Fruit fly (Drosophila melanogaster) whole organism, embryonic: ENCODE measurements around the gene CG33235.

ENCODE experiments used
- ATbp ChIP-seq: fragments of 200-800 bp; sonication (Bioruptor generic); optimal IDR thresholded peaks from 2 replicates; lab custom pipeline; 2017; ENCODE audit warnings: missing biosample characterization, mild to moderate bottlenecking, missing genetic modification characterization, missing genetic modification reagents
- B-H2 ChIP-seq: fragments of 200-800 bp; sonication (Bioruptor generic); optimal IDR thresholded peaks from 2 replicates; lab custom pipeline; 2018; ENCODE audit warnings: missing biosample characterization, mild to moderate bottlenecking, missing genetic modification characterization
- Blimp-1 ChIP-seq: fragments of 200-800 bp; sonication (Bioruptor generic); optimal IDR thresholded peaks from 3 replicates; lab custom pipeline; 2018; ENCODE audit warnings: missing biosample characterization, missing genetic modification characterization, mild to moderate bottlenecking, moderate library complexity, missing genetic modification reagents
- CG11695 ChIP-seq: fragments of 200-800 bp; sonication (Bioruptor generic); IDR thresholded peaks from 3 replicates; pipeline ENCODE4 v1.3.6; 2022; ENCODE audit warnings: missing biosample characterization, missing genetic modification characterization
- CG11696 ChIP-seq: fragments of 200-800 bp; sonication (Bioruptor generic); IDR thresholded peaks from 2 replicates; pipeline ENCODE4 v1.3.6; 2022; ENCODE audit warnings: missing biosample characterization, missing genetic modification characterization
- CG1603 ChIP-seq: fragments of 200-800 bp; sonication (Bioruptor generic); optimal IDR thresholded peaks from 2 replicates; lab custom pipeline; 2019; ENCODE audit warnings: missing biosample characterization, mild to moderate bottlenecking, missing genetic modification characterization, moderate library complexity
- CG1792 ChIP-seq: fragments of 200-800 bp; sonication (Bioruptor generic); optimal IDR thresholded peaks from 2 replicates; lab custom pipeline; 2016; ENCODE audit warnings: missing biosample characterization, missing genetic modification characterization
- CG2199 ChIP-seq: fragments of 200-800 bp; sonication (Bioruptor generic); IDR thresholded peaks from 3 replicates; pipeline ENCODE4 v1.3.6; 2022; ENCODE audit warnings: missing biosample characterization, missing genetic modification characterization
- CG34224 ChIP-seq: fragments of 200-800 bp; sonication (Bioruptor generic); IDR thresholded peaks from 3 replicates; pipeline ENCODE4 v1.3.6; 2022; ENCODE audit warnings: missing biosample characterization, missing genetic modification characterization; ENCODE audit not compliant: partially characterized antibody
- CG34422 ChIP-seq: fragments of 200-800 bp; sonication (Bioruptor generic); IDR thresholded peaks from 3 replicates; pipeline ENCODE4 v1.3.6; 2022; ENCODE audit warnings: missing biosample characterization, missing genetic modification characterization
- CG6854 ChIP-seq: fragments of 200-800 bp; sonication (Bioruptor generic); optimal IDR thresholded peaks from 3 replicates; lab custom pipeline; 2017; ENCODE audit warnings: missing biosample characterization, mild to moderate bottlenecking, missing genetic modification characterization
- CG8281 ChIP-seq: fragments of 200-800 bp; sonication (Bioruptor generic); optimal IDR thresholded peaks from 2 replicates; lab custom pipeline; 2018; ENCODE audit warnings: missing biosample characterization, mild to moderate bottlenecking, missing genetic modification characterization, moderate library complexity
- CoRest ChIP-seq: fragments of 200-800 bp; sonication (Bioruptor generic); optimal IDR thresholded peaks from 3 replicates; lab custom pipeline; 2018; ENCODE audit warnings: missing biosample characterization, mild to moderate bottlenecking, missing genetic modification characterization, moderate library complexity
- HLH4C ChIP-seq: fragments of 200-800 bp; sonication (Bioruptor generic); IDR thresholded peaks from 3 replicates; pipeline ENCODE4 v1.3.6; 2022; ENCODE audit warnings: missing biosample characterization, missing genetic modification characterization; ENCODE audit not compliant: partially characterized antibody
- HLHmδ ChIP-seq: fragments of 200-800 bp; sonication (Bioruptor generic); optimal IDR thresholded peaks from 2 replicates; lab custom pipeline; 2018; ENCODE audit warnings: missing biosample characterization, mild to moderate bottlenecking, missing genetic modification characterization, moderate library complexity
- Med ChIP-seq: fragments of 200-800 bp; sonication (Bioruptor generic); peaks from one replicate; lab custom pipeline; 2016; ENCODE audit warnings: missing biosample characterization, missing genetic modification characterization, mild to moderate bottlenecking, inconsistent platforms, moderate library complexity
- Sox102F ChIP-seq: fragments of 200-800 bp; sonication (Bioruptor generic); optimal IDR thresholded peaks from 2 replicates; lab custom pipeline; 2018; ENCODE audit warnings: missing biosample characterization, mild to moderate bottlenecking, missing genetic modification characterization, moderate library complexity
- ase ChIP-seq: fragments of 200-800 bp; sonication (Bioruptor generic); IDR thresholded peaks from 3 replicates; pipeline ENCODE4 v1.3.6; 2022; ENCODE audit warnings: missing biosample characterization, missing genetic modification characterization
- bcd ChIP-seq: fragments of 200-800 bp; sonication (Bioruptor generic); optimal IDR thresholded peaks from 2 replicates; lab custom pipeline; 2017; ENCODE audit warnings: missing biosample characterization, mild to moderate bottlenecking, missing genetic modification characterization
- bsh ChIP-seq, 2 experiments: fragments of 200-800 bp; sonication (Bioruptor generic); optimal IDR thresholded peaks; 2 replicates each; lab custom pipeline; 2017 to 2018; ENCODE audit warnings: mild to moderate bottlenecking in 2 of 2, missing biosample characterization in 2 of 2, missing genetic modification characterization in 2 of 2, moderate library complexity in 1 of 2
- cg ChIP-seq: fragments of 200-800 bp; sonication (Bioruptor generic); optimal IDR thresholded peaks from 3 replicates; lab custom pipeline; 2019; ENCODE audit warnings: missing biosample characterization, mild to moderate bottlenecking, missing genetic modification characterization, moderate library complexity
- crol ChIP-seq: fragments of 200-800 bp; sonication (Bioruptor generic); IDR thresholded peaks from 2 replicates; pipeline ENCODE4 v1.3.6; 2022; ENCODE audit warnings: missing biosample characterization, missing genetic modification characterization
- dan ChIP-seq: fragments of 200-800 bp; sonication (Bioruptor generic); IDR thresholded peaks from 2 replicates; pipeline ENCODE4 v1.3.6; 2022; ENCODE audit warnings: missing biosample characterization, missing genetic modification characterization
- dysf ChIP-seq: fragments of 200-800 bp; sonication (Bioruptor generic); IDR thresholded peaks from 3 replicates; pipeline ENCODE4 v1.3.6; 2022; ENCODE audit warnings: missing biosample characterization, missing genetic modification characterization
- gcm2 ChIP-seq: fragments of 200-800 bp; sonication (Bioruptor generic); optimal IDR thresholded peaks from 2 replicates; lab custom pipeline; 2016; ENCODE audit warnings: missing biosample characterization, missing genetic modification characterization
- kni ChIP-seq: fragments of 200-800 bp; sonication (Bioruptor generic); optimal IDR thresholded peaks from 3 replicates; lab custom pipeline; 2017; ENCODE audit warnings: mild to moderate bottlenecking, missing biosample characterization, missing genetic modification reagents, missing genetic modification characterization
- phol ChIP-seq: fragments of 200-800 bp; sonication (Bioruptor generic); optimal IDR thresholded peaks from 3 replicates; lab custom pipeline; 2018; ENCODE audit warnings: missing biosample characterization, mild to moderate bottlenecking, missing genetic modification characterization, moderate library complexity
- prd ChIP-seq, 3 experiments: fragments of >200 bp in 2 of 3; fragments of 200-800 bp in 1 of 3; sonication (Bioruptor generic) in 1 of 3; optimal IDR thresholded peaks in 2 of 3; IDR thresholded peaks in 1 of 3; 2 replicates in 2 of 3; 3 replicates in 1 of 3; pipeline versions ENCODE4 v1.3.6 to Lab custom; 2017 to 2022; ENCODE audit warnings: missing biosample characterization in 1 of 3, missing genetic modification characterization in 1 of 3
- pros ChIP-seq: fragments of 200-800 bp; sonication (Bioruptor generic); optimal IDR thresholded peaks from 3 replicates; lab custom pipeline; 2019; ENCODE audit warnings: missing biosample characterization, mild to moderate bottlenecking, missing genetic modification characterization, moderate library complexity
- rib ChIP-seq: fragments of 200-800 bp; sonication (Bioruptor generic); IDR thresholded peaks from 2 replicates; pipeline ENCODE4 v1.3.6; 2022; ENCODE audit warnings: missing biosample characterization, missing genetic modification characterization
- run ChIP-seq: fragments of 200-800 bp; sonication (Bioruptor generic); optimal IDR thresholded peaks from 3 replicates; lab custom pipeline; 2018; ENCODE audit warnings: missing biosample characterization, mild to moderate bottlenecking, missing genetic modification characterization
- sd ChIP-seq: fragments of 200-800 bp; sonication (Bioruptor generic); optimal IDR thresholded peaks from 3 replicates; lab custom pipeline; 2018; ENCODE audit warnings: missing biosample characterization, mild to moderate bottlenecking, missing genetic modification characterization, moderate library complexity
- sens ChIP-seq: fragments of 200-800 bp; sonication (Bioruptor generic); peaks from one replicate; lab custom pipeline; 2016; ENCODE audit warnings: missing biosample characterization, missing genetic modification characterization
- sisA ChIP-seq: fragments of 200-800 bp; sonication (Bioruptor generic); IDR thresholded peaks from 2 replicates; pipeline ENCODE4 v1.3.6; 2022; ENCODE audit warnings: missing biosample characterization, missing genetic modification characterization
- so ChIP-seq: fragments of 200-800 bp; sonication (Bioruptor generic); IDR thresholded peaks from 3 replicates; pipeline ENCODE4 v1.3.6; 2022; ENCODE audit warnings: missing biosample characterization, missing genetic modification characterization
- ssp ChIP-seq: fragments of 200-800 bp; sonication (Bioruptor generic); IDR thresholded peaks from 2 replicates; pipeline ENCODE4 v1.3.6; 2022; ENCODE audit warnings: missing biosample characterization, missing genetic modification characterization
- sug ChIP-seq: fragments of 200-800 bp; optimal IDR thresholded peaks from 2 replicates; lab custom pipeline; 2019; ENCODE audit warnings: missing biosample characterization, mild to moderate bottlenecking, missing genetic modification characterization, moderate library complexity
- tgo ChIP-seq: fragments of 200-800 bp; sonication (Bioruptor generic); IDR thresholded peaks from 3 replicates; pipeline ENCODE4 v1.3.6; 2022; ENCODE audit warnings: missing biosample characterization, missing genetic modification characterization
- tio ChIP-seq: fragments of 200-800 bp; sonication (Bioruptor generic); optimal IDR thresholded peaks from 2 replicates; lab custom pipeline; 2017; ENCODE audit warnings: missing biosample characterization, missing genetic modification characterization, inconsistent platforms
- zen ChIP-seq: fragments of 200-800 bp; sonication (Bioruptor generic); optimal IDR thresholded peaks from 3 replicates; lab custom pipeline; 2018; ENCODE audit warnings: missing biosample characterization, mild to moderate bottlenecking, missing genetic modification characterization, moderate library complexity

Gene CG33235

DNA sequence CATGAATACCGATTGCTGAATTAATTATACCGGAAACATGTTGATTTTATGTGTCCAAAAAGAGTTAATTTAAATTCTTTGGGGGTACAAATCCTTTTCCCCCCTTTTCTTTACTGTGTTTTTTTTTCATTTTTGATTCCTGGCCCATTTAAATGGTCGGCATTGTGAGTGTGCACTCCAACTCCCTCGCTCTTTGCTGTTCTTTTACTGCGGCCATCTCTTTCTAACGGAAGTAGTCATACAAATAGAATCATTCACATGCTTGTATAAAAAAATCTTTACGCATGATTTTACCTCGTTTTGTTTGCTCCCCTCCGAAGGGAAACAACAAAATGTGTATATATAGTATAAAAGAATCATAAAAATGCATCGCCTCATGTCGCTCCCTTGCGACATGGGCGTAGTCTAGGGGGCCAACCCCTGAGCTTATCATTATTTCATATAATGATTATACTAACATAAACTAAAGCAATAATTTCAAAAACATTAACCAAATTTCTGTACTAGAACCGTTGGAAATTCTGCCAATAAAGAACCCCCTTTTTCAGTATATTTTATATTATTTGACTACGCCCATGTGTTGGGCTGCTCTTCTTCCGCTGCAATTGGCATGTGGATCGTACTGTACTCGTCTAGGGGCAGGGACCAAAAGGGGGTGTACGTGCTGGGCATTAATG is 36.8 kb upstream of the CG33235 start (continued):
- TF ChIP-seq bcd (GFP tag; lab: Kevin White, UChicago) (peak; percentile 69), ATbp (GFP tag; lab: Kevin White, UChicago) (peak; percentile 87), tgo (peak; percentile 66), zen (tag; lab: Kevin White, UChicago) (peak; percentile 72), so (GFP tag; lab: Robert Waterston, UW) (peak; percentile 75), CG34422 (GFP tag; lab: Robert Waterston, UW) (no peak; the same call in 2 of the 3 replicates)
- TF ChIP-seq, all 482 proteins: peak for 305

- peak; percentile 51 for TF ChIP-seq sd (tag; lab: Kevin White, UChicago)
- TF ChIP-seq crol (GFP tag; lab: Robert Waterston, UW), result peak; percentile 88
- no peak for TF ChIP-seq sug (tag; lab: Kevin White, UChicago)
- peak; percentile 1 for TF ChIP-seq kni (GFP tag; lab: Kevin White, UChicago)
- peak; percentile 27 for TF ChIP-seq cg
- TF ChIP-seq CG2199 (GFP tag; lab: Robert Waterston, UW), result peak; percentile 53; the same call in 1 of the 3 replicates
- peak; percentile 94 for TF ChIP-seq CG11696 (GFP tag; lab: Robert Waterston, UW)
- no peak for TF ChIP-seq run (tag; lab: Kevin White, UChicago)
- no peak for TF ChIP-seq CG1792 (GFP tag; lab: Kevin White, UChicago)
- TF ChIP-seq Blimp-1 (GFP tag; lab: Kevin White, UChicago), result no peak
- TF ChIP-seq gcm2, result no peak
- no peak for TF ChIP-seq Sox102F (GFP tag; lab: Kevin White, UChicago)
- TF ChIP-seq HLH4C (GFP tag; lab: Robert Waterston, UW), result no peak
- no peak for TF ChIP-seq rib (GFP tag; lab: Robert Waterston, UW)
- peak; percentile 19 for TF ChIP-seq Med
- no peak for TF ChIP-seq CoRest (tag; lab: Kevin White, UChicago)
- TF ChIP-seq prd (optimal IDR thresholded peaks at IDR 0.05; lab: Kevin White, UChicago), result no peak
- 0 out of 3 replicates have a peak, but pooled peaks have one; percentile 8 for TF ChIP-seq prd (GFP tag; IDR thresholded peaks at IDR 0.05; lab: Robert Waterston, UW)
- TF ChIP-seq tio (GFP tag; lab: Kevin White, UChicago), result no peak
- TF ChIP-seq CG1603 (tag; lab: Kevin White, UChicago), result peak; percentile 6
- TF ChIP-seq bsh (GFP tag; optimal IDR thresholded peaks at IDR 0.05; lab: Kevin White, UChicago), result peak in 1 of 2 experiments; percentile 3
- no peak for TF ChIP-seq CG34224 (GFP tag; lab: Robert Waterston, UW)
- 0 out of 3 replicates have a peak, but pooled peaks have one; percentile 17 for TF ChIP-seq CG11695 (GFP tag; lab: Robert Waterston, UW)
- no peak for TF ChIP-seq ase (GFP tag; lab: Robert Waterston, UW)
- TF ChIP-seq HLHmδ (GFP tag; lab: Kevin White, UChicago), result no peak
- peak; percentile 3 for TF ChIP-seq pros (GFP tag; lab: Kevin White, UChicago)
- TF ChIP-seq CG8281 (tag; lab: Kevin White, UChicago), result peak; percentile 99
- peak; percentile 1 for TF ChIP-seq phol
- TF ChIP-seq dysf (GFP tag; lab: Robert Waterston, UW), result 0 out of 3 replicates have a peak, but pooled peaks have one; percentile 33
- TF ChIP-seq sisA, result 0 out of 2 replicates have a peak, but pooled peaks have one; percentile 13
- TF ChIP-seq B-H2 (GFP tag; lab: Kevin White, UChicago), result no peak
- TF ChIP-seq CG6854, result no peak
- TF ChIP-seq dan (GFP tag; lab: Robert Waterston, UW), result no peak
- TF ChIP-seq sens, result peak; percentile 46
- no peak for TF ChIP-seq ssp (GFP tag; lab: Robert Waterston, UW)
- TF ChIP-seq, all 482 proteins: peak for 17
Measured at dm6 chrX:11527088-11527635, 35.8 kb upstream of the CG33235 start.
